Fruit fly (Drosophila melanogaster) whole organism, embryonic: ENCODE results near the gene CG42307.

ENCODE experiments used
- Abd-B ChIP-seq: fragments of 200-800 bp; sonication (Bioruptor generic); optimal IDR thresholded peaks from 2 replicates; lab custom pipeline; 2018; ENCODE audit warnings: missing biosample characterization, mild to moderate bottlenecking, missing genetic modification characterization, moderate library complexity
- Adf1 ChIP-seq: fragments of 200-800 bp; sonication (Bioruptor generic); IDR thresholded peaks from 2 replicates; pipeline ENCODE4 v1.3.6; 2022; ENCODE audit warnings: missing biosample characterization, missing genetic modification characterization
- Antp ChIP-seq: fragments of 200-800 bp; sonication (Bioruptor generic); optimal IDR thresholded peaks from 3 replicates; lab custom pipeline; 2016; ENCODE audit warnings: missing biosample characterization, missing genetic modification characterization
- CG10366 ChIP-seq: fragments of 200-800 bp; sonication (Bioruptor generic); IDR thresholded peaks from 2 replicates; pipeline ENCODE4 v1.3.6; 2022; ENCODE audit warnings: missing biosample characterization, missing genetic modification characterization
- CG11723 ChIP-seq: fragments of 200-800 bp; sonication (Bioruptor generic); optimal IDR thresholded peaks from 2 replicates; lab custom pipeline; 2017; ENCODE audit warnings: missing biosample characterization, mild to moderate bottlenecking, missing genetic modification characterization
- CG12104 ChIP-seq: fragments of 200-800 bp; sonication (Bioruptor generic); optimal IDR thresholded peaks from 3 replicates; lab custom pipeline; 2016; ENCODE audit warnings: missing biosample characterization, missing genetic modification characterization
- CG14667 ChIP-seq: fragments of 200-800 bp; sonication (Bioruptor generic); IDR thresholded peaks from 2 replicates; pipeline ENCODE4 v1.3.6; 2022; ENCODE audit warnings: missing biosample characterization, missing genetic modification characterization
- CG17385 ChIP-seq: fragments of 200-800 bp; sonication (Bioruptor generic); optimal IDR thresholded peaks from 3 replicates; lab custom pipeline; 2018; ENCODE audit warnings: missing biosample characterization, mild to moderate bottlenecking, missing genetic modification characterization
- CG17612 ChIP-seq: fragments of 200-800 bp; sonication (Bioruptor generic); IDR thresholded peaks from 2 replicates; pipeline ENCODE4 v1.3.6; 2022; ENCODE audit warnings: missing biosample characterization, missing genetic modification characterization
- CG31365 ChIP-seq: fragments of 200-800 bp; sonication (Bioruptor generic); optimal IDR thresholded peaks from 2 replicates; lab custom pipeline; 2018; ENCODE audit warnings: missing biosample characterization, mild to moderate bottlenecking, missing genetic modification characterization
- CG33557 ChIP-seq: fragments of 200-800 bp; sonication (Bioruptor generic); optimal IDR thresholded peaks from 2 replicates; lab custom pipeline; 2019; ENCODE audit warnings: missing biosample characterization, mild to moderate bottlenecking, missing genetic modification characterization, moderate library complexity
- CG3847 ChIP-seq: fragments of 200-800 bp; sonication (Bioruptor generic); IDR thresholded peaks from 2 replicates; pipeline ENCODE4 v1.3.6; 2022; ENCODE audit warnings: missing biosample characterization, missing genetic modification characterization
- CG4360 ChIP-seq: fragments of 200-800 bp; sonication (Bioruptor generic); IDR thresholded peaks from 2 replicates; pipeline ENCODE4 v1.3.6; 2022; ENCODE audit warnings: missing biosample characterization, missing genetic modification characterization
- CG4617 ChIP-seq: fragments of 200-800 bp; sonication (Bioruptor generic); optimal IDR thresholded peaks from 3 replicates; lab custom pipeline; 2016; ENCODE audit warnings: missing biosample characterization, missing genetic modification characterization, borderline replicate concordance
- CG7556 ChIP-seq: fragments of 200-800 bp; sonication (Bioruptor generic); optimal IDR thresholded peaks from 2 replicates; lab custom pipeline; 2017; ENCODE audit warnings: missing biosample characterization, mild to moderate bottlenecking, missing genetic modification characterization
- CG7839 ChIP-seq: fragments of 200-800 bp; sonication (Bioruptor generic); optimal IDR thresholded peaks from 3 replicates; lab custom pipeline; 2018; ENCODE audit warnings: missing biosample characterization, mild to moderate bottlenecking, missing genetic modification characterization, moderate library complexity
- CG8388 ChIP-seq: fragments of 200-800 bp; sonication (Bioruptor generic); optimal IDR thresholded peaks from 2 replicates; lab custom pipeline; 2019; ENCODE audit warnings: missing biosample characterization, mild to moderate bottlenecking, missing genetic modification characterization, moderate library complexity
- CG8924 ChIP-seq: fragments of 200-800 bp; optimal IDR thresholded peaks from 3 replicates; lab custom pipeline; 2019; ENCODE audit warnings: missing biosample characterization, mild to moderate bottlenecking, missing genetic modification characterization, moderate library complexity
- Drgx ChIP-seq: fragments of 200-800 bp; sonication (Bioruptor generic); IDR thresholded peaks from 2 replicates; pipeline ENCODE4 v1.3.6; 2022; ENCODE audit warnings: missing biosample characterization, missing genetic modification characterization
- E2f1 ChIP-seq: fragments of 200-800 bp; sonication (Bioruptor generic); IDR thresholded peaks from 2 replicates; pipeline ENCODE4 v1.3.6; 2022; ENCODE audit warnings: missing biosample characterization, missing genetic modification characterization
- Hr3 ChIP-seq: fragments of 200-800 bp; sonication (Bioruptor generic); optimal IDR thresholded peaks from 3 replicates; lab custom pipeline; 2016; ENCODE audit warnings: missing biosample characterization, missing genetic modification characterization
- Hr51 ChIP-seq, 2 experiments: fragments of 200-800 bp; sonication (Bioruptor generic); optimal IDR thresholded peaks; 2 replicates in 1 of 2; 3 replicates in 1 of 2; lab custom pipeline; 2016 to 2018; ENCODE audit warnings: missing biosample characterization in 2 of 2, missing genetic modification characterization in 2 of 2, mild to moderate bottlenecking in 1 of 2, moderate library complexity in 1 of 2
- Nf-YB ChIP-seq: fragments of 200-800 bp; sonication (Bioruptor generic); optimal IDR thresholded peaks from 3 replicates; lab custom pipeline; 2019; ENCODE audit warnings: missing biosample characterization, mild to moderate bottlenecking, missing genetic modification characterization, moderate library complexity
- Nf-YC ChIP-seq: fragments of 200-800 bp; optimal IDR thresholded peaks from 3 replicates; lab custom pipeline; 2019; ENCODE audit warnings: missing biosample characterization, mild to moderate bottlenecking, missing genetic modification characterization, moderate library complexity
- Opbp ChIP-seq: fragments of 200-800 bp; sonication (Bioruptor generic); IDR thresholded peaks from 3 replicates; pipeline ENCODE4 v1.3.6; 2022; ENCODE audit warnings: missing biosample characterization, missing genetic modification characterization; ENCODE audit not compliant: partially characterized antibody
- Sin3A ChIP-seq: fragments of >200 bp; optimal IDR thresholded peaks from 2 replicates; lab custom pipeline; 2018
- Tbp ChIP-seq: fragments of >200 bp; optimal IDR thresholded peaks from 2 replicates; lab custom pipeline; 2018; ENCODE audit warnings: missing biosample characterization, missing genetic modification characterization
- Xbp1 ChIP-seq: fragments of 200-800 bp; sonication (Bioruptor generic); optimal IDR thresholded peaks from 3 replicates; lab custom pipeline; 2016; ENCODE audit warnings: missing biosample characterization, mild to moderate bottlenecking, missing genetic modification characterization
- YL-1 ChIP-seq: fragments of 200-800 bp; sonication (Bioruptor generic); optimal IDR thresholded peaks from 3 replicates; lab custom pipeline; 2017; ENCODE audit warnings: missing biosample characterization, mild to moderate bottlenecking, missing genetic modification characterization
- bcd ChIP-seq: fragments of 200-800 bp; sonication (Bioruptor generic); optimal IDR thresholded peaks from 2 replicates; lab custom pipeline; 2017; ENCODE audit warnings: missing biosample characterization, mild to moderate bottlenecking, missing genetic modification characterization
- br ChIP-seq: fragments of >200 bp; optimal IDR thresholded peaks from 2 replicates; lab custom pipeline; 2017
- bsh ChIP-seq, 2 experiments: fragments of 200-800 bp; sonication (Bioruptor generic); optimal IDR thresholded peaks; 2 replicates each; lab custom pipeline; 2017 to 2018; ENCODE audit warnings: mild to moderate bottlenecking in 2 of 2, missing biosample characterization in 2 of 2, missing genetic modification characterization in 2 of 2, moderate library complexity in 1 of 2
- cg ChIP-seq: fragments of 200-800 bp; sonication (Bioruptor generic); optimal IDR thresholded peaks from 3 replicates; lab custom pipeline; 2019; ENCODE audit warnings: missing biosample characterization, mild to moderate bottlenecking, missing genetic modification characterization, moderate library complexity
- crc ChIP-seq: fragments of 200-800 bp; sonication (Bioruptor generic); optimal IDR thresholded peaks from 2 replicates; lab custom pipeline; 2016; ENCODE audit warnings: missing biosample characterization, missing genetic modification characterization
- dati ChIP-seq: fragments of 200-800 bp; sonication (Bioruptor generic); IDR thresholded peaks from 2 replicates; pipeline ENCODE4 v1.3.6; 2022; ENCODE audit warnings: missing biosample characterization, missing genetic modification characterization
- gro ChIP-seq: fragments of 200-800 bp; sonication (Bioruptor generic); optimal IDR thresholded peaks from 2 replicates; lab custom pipeline; 2016; ENCODE audit warnings: missing biosample characterization, missing genetic modification characterization
- jing ChIP-seq: fragments of 200-800 bp; sonication (Bioruptor generic); optimal IDR thresholded peaks from 2 replicates; lab custom pipeline; 2018; ENCODE audit warnings: missing biosample characterization, mild to moderate bottlenecking, missing genetic modification characterization
- ken ChIP-seq: fragments of 200-800 bp; sonication (Bioruptor generic); IDR thresholded peaks from 3 replicates; pipeline ENCODE4 v1.3.6; 2022; ENCODE audit warnings: missing biosample characterization, missing genetic modification characterization
- nerfin-1 ChIP-seq: fragments of 200-800 bp; sonication (Bioruptor generic); optimal IDR thresholded peaks from 3 replicates; lab custom pipeline; 2019; ENCODE audit warnings: missing biosample characterization, mild to moderate bottlenecking, missing genetic modification characterization, moderate library complexity
- pfk ChIP-seq: fragments of 200-800 bp; sonication (Bioruptor generic); optimal IDR thresholded peaks from 2 replicates; lab custom pipeline; 2018; ENCODE audit warnings: missing biosample characterization, mild to moderate bottlenecking, missing genetic modification characterization, moderate library complexity
- pho ChIP-seq: fragments of 200-800 bp; sonication (Bioruptor generic); optimal IDR thresholded peaks from 2 replicates; lab custom pipeline; 2016; ENCODE audit warnings: missing biosample characterization, missing genetic modification characterization
- pros ChIP-seq: fragments of 200-800 bp; sonication (Bioruptor generic); optimal IDR thresholded peaks from 3 replicates; lab custom pipeline; 2019; ENCODE audit warnings: missing biosample characterization, mild to moderate bottlenecking, missing genetic modification characterization, moderate library complexity
- psq ChIP-seq: fragments of 200-800 bp; sonication (Bioruptor generic); optimal IDR thresholded peaks from 2 replicates; lab custom pipeline; 2017; ENCODE audit warnings: missing biosample characterization, missing genetic modification characterization
- slbo ChIP-seq: fragments of 200-800 bp; sonication (Bioruptor generic); IDR thresholded peaks from 2 replicates; pipeline ENCODE4 v1.3.6; 2022; ENCODE audit warnings: missing biosample characterization, missing genetic modification characterization
- slp2 ChIP-seq: fragments of 200-800 bp; sonication (Bioruptor generic); optimal IDR thresholded peaks from 2 replicates; lab custom pipeline; 2016; ENCODE audit warnings: missing biosample characterization, missing genetic modification characterization
- sqz ChIP-seq: fragments of 200-800 bp; sonication (Bioruptor generic); optimal IDR thresholded peaks from 3 replicates; lab custom pipeline; 2018; ENCODE audit warnings: missing biosample characterization, mild to moderate bottlenecking, missing genetic modification characterization
- toy ChIP-seq: fragments of 200-800 bp; sonication (Bioruptor generic); IDR thresholded peaks from 2 replicates; pipeline ENCODE4 v1.3.6; 2022; ENCODE audit warnings: missing biosample characterization, missing genetic modification characterization
- tx ChIP-seq: fragments of 200-800 bp; sonication (Bioruptor generic); optimal IDR thresholded peaks from 2 replicates; lab custom pipeline; 2016; ENCODE audit warnings: missing biosample characterization, missing genetic modification characterization
- unc-4 ChIP-seq: fragments of 200-800 bp; sonication (Bioruptor generic); IDR thresholded peaks from 2 replicates; pipeline ENCODE4 v1.3.6; 2022; ENCODE audit warnings: missing biosample characterization, missing genetic modification characterization; ENCODE audit not compliant: partially characterized antibody
- zen2 ChIP-seq: fragments of 200-800 bp; sonication (Bioruptor generic); IDR thresholded peaks from 3 replicates; pipeline ENCODE4 v1.3.6; 2022; ENCODE audit warnings: missing biosample characterization, missing genetic modification characterization; ENCODE audit not compliant: partially characterized antibody
- zfh1 ChIP-seq: fragments of 200-800 bp; sonication (Bioruptor generic); IDR thresholded peaks from 3 replicates; pipeline ENCODE4 v1.3.6; 2022; ENCODE audit warnings: missing biosample characterization, missing genetic modification characterization
- zfh2 ChIP-seq: fragments of 200-800 bp; sonication (Bioruptor generic); optimal IDR thresholded peaks from 2 replicates; lab custom pipeline; 2016; ENCODE audit warnings: missing biosample characterization, missing genetic modification characterization

The CG42307 gene

dm6 chr3L:7364717-7365278 is 35.9 kb downstream of the CG42307 start (continued):
- TF ChIP-seq zfh2 (GFP tag; lab: Kevin White, UChicago), result no peak
- TF ChIP-seq ken, result no peak
- no peak for TF ChIP-seq Abd-B (GFP tag; lab: Kevin White, UChicago)
- no peak for TF ChIP-seq slp2 (GFP tag; lab: Kevin White, UChicago)
- TF ChIP-seq CG17612, result no peak
- TF ChIP-seq bsh (GFP tag; optimal IDR thresholded peaks at IDR 0.05; lab: Kevin White, UChicago), result no peak
- TF ChIP-seq nerfin-1, result no peak
- no peak for TF ChIP-seq gro (GFP tag; lab: Kevin White, UChicago)
- TF ChIP-seq slbo, result no peak
- TF ChIP-seq CG14667 (GFP tag; lab: Robert Waterston, UW), result no peak
- peak; percentile 14 for TF ChIP-seq CG8924
- TF ChIP-seq jing (GFP tag; lab: Kevin White, UChicago), result no peak
- no peak for TF ChIP-seq CG7556 (GFP tag; lab: Kevin White, UChicago)
- no peak for TF ChIP-seq tx (GFP tag; lab: Kevin White, UChicago)
- no peak for TF ChIP-seq CG7839 (tag; lab: Kevin White, UChicago)
- TF ChIP-seq crc (GFP tag; lab: Kevin White, UChicago), result no peak
- no peak for TF ChIP-seq Tbp
- no peak for TF ChIP-seq Sin3A (lab: Kevin White, UChicago)
- TF ChIP-seq zen2 (GFP tag; lab: Robert Waterston, UW), result no peak
- no peak for TF ChIP-seq CG17385 (GFP tag; lab: Kevin White, UChicago)
- TF ChIP-seq psq (GFP tag; lab: Kevin White, UChicago), result no peak
- TF ChIP-seq Opbp, result no peak
- TF ChIP-seq pfk (GFP tag; lab: Kevin White, UChicago), result no peak
- no peak for TF ChIP-seq br
- TF ChIP-seq Drgx (GFP tag; lab: Robert Waterston, UW), result no peak
- TF ChIP-seq sqz (GFP tag; lab: Kevin White, UChicago), result peak; percentile 4
- TF ChIP-seq Nf-YC, result peak; percentile 47
- no peak for TF ChIP-seq unc-4 (GFP tag; lab: Robert Waterston, UW)
- TF ChIP-seq CG11723 (GFP tag; lab: Kevin White, UChicago), result no peak
- TF ChIP-seq pros, result peak; percentile 35
- no peak for TF ChIP-seq E2f1
- no peak for TF ChIP-seq Hr51 (GFP tag; optimal IDR thresholded peaks at IDR 0.05; lab: Kevin White, UChicago)
- no peak for TF ChIP-seq CG3847 (GFP tag; lab: Robert Waterston, UW)
- TF ChIP-seq toy (GFP tag; lab: Robert Waterston, UW), result no peak
- peak; percentile 85 for TF ChIP-seq Adf1 (GFP tag; lab: Robert Waterston, UW)
- TF ChIP-seq Xbp1, result no peak
- no peak for TF ChIP-seq Antp (GFP tag; lab: Kevin White, UChicago)
- no peak for TF ChIP-seq Hr3
- TF ChIP-seq CG10366 (GFP tag; lab: Robert Waterston, UW), result no peak
- no peak for TF ChIP-seq CG31365 (tag; lab: Kevin White, UChicago)
- no peak for TF ChIP-seq zfh1 (GFP tag; lab: Robert Waterston, UW)
- no peak for TF ChIP-seq CG4617
- peak; percentile 24 for TF ChIP-seq CG33557
- TF ChIP-seq bcd (GFP tag; lab: Kevin White, UChicago), result no peak
- TF ChIP-seq pho, result no peak
- TF ChIP-seq YL-1, result no peak
- TF ChIP-seq CG8388 (GFP tag; lab: Kevin White, UChicago), result no peak
- no peak for TF ChIP-seq dati
- TF ChIP-seq CG4360 (GFP tag; lab: Robert Waterston, UW), result peak; percentile 97
- no peak for TF ChIP-seq CG12104 (GFP tag; lab: Kevin White, UChicago)
- TF ChIP-seq cg (GFP tag; lab: Kevin White, UChicago), result peak; percentile 69
- TF ChIP-seq Nf-YB (GFP tag; lab: Kevin White, UChicago), result peak; percentile 43
